Fruit fly (Drosophila melanogaster): ENCODE measurements around the gene CG43815.

Gene CG43815

DNA sequence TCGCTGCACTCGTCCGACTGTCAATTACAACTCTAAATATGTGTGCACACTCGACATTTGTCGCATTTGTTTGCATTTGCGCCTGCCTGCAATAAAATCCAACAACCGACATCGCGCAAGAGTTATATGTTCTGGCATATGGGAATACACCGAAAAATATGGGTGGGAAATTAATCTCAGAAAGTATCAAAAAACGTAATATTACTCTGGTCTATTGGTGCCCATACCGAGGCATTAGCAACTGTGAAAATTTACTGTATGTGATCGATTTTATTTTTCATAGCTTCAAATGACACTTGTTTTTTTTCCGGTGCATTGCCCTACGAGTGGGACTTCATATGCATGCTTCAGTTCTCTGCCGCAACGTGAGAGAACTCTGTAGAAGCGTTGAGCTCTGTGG, 2.1 kb upstream of the CG43815 start (continued):
- TF ChIP-seq Sox15 (GFP tag; optimal IDR thresholded peaks at IDR 0.05): peak; percentile 14
- peak; percentile 46 for TF ChIP-seq lz (GFP tag; optimal IDR thresholded peaks at IDR 0.05)
- no peak for TF ChIP-seq Eip75B (GFP tag; optimal IDR thresholded peaks at IDR 0.05)
- TF ChIP-seq spab (GFP tag; optimal IDR thresholded peaks at IDR 0.05): no peak
- TF ChIP-seq Sox14 (GFP tag; optimal IDR thresholded peaks at IDR 0.05): peak; percentile 56
- no peak for TF ChIP-seq Eip93F (GFP tag; optimal IDR thresholded peaks at IDR 0.05)
- no peak for TF ChIP-seq Met (GFP tag; optimal IDR thresholded peaks at IDR 0.05)
- TF ChIP-seq CG8119 (GFP tag; IDR thresholded peaks at IDR 0.05): peak; percentile 61; the same call in 2 of the 3 replicates
- TF ChIP-seq CG3919 (GFP tag; optimal IDR thresholded peaks at IDR 0.05): peak; percentile 67
- TF ChIP-seq eg (GFP tag; IDR thresholded peaks at IDR 0.05): peak; percentile 80
- peak; percentile 52 for TF ChIP-seq CG10631 (GFP tag; optimal IDR thresholded peaks at IDR 0.05)
- peak; percentile 39 for TF ChIP-seq fd59A (GFP tag; optimal IDR thresholded peaks at IDR 0.05)
- TF ChIP-seq CG11294 (GFP tag; IDR thresholded peaks at IDR 0.05): no peak
- peak; percentile 63 for TF ChIP-seq Hr39 (GFP tag; optimal IDR thresholded peaks at IDR 0.05)
- TF ChIP-seq CG3032 (tag; optimal IDR thresholded peaks at IDR 0.05): peak; percentile 31
- peak; percentile 34 for TF ChIP-seq esn (GFP tag; optimal IDR thresholded peaks at IDR 0.05)
- TF ChIP-seq salr (GFP tag; optimal IDR thresholded peaks at IDR 0.05): peak; percentile 8 to 36
- peak; percentile 40 for TF ChIP-seq CG7368 (GFP tag; optimal IDR thresholded peaks at IDR 0.05)
- peak; percentile 35 for TF ChIP-seq CG34406 (GFP tag; optimal IDR thresholded peaks at IDR 0.05)
- peak; percentile 68 for TF ChIP-seq OdsH (GFP tag; optimal IDR thresholded peaks at IDR 0.05)
- TF ChIP-seq CG8632 (GFP tag; optimal IDR thresholded peaks at IDR 0.05): peak; percentile 12
- peak; percentile 76; the same call in 1 of the 2 replicates for TF ChIP-seq Gug (GFP tag; IDR thresholded peaks at IDR 0.05)
- peak; percentile 48 for TF ChIP-seq fkh (GFP tag; optimal IDR thresholded peaks at IDR 0.05)
- TF ChIP-seq Lpt (GFP tag; optimal IDR thresholded peaks at IDR 0.05): peak; percentile 55
- no peak for TF ChIP-seq Hr38 (GFP tag; optimal IDR thresholded peaks at IDR 0.05)
- TF ChIP-seq Ets21C (GFP tag; optimal IDR thresholded peaks at IDR 0.05): peak; percentile 39
- peak; percentile 59 for TF ChIP-seq achi (GFP tag; optimal IDR thresholded peaks at IDR 0.05)
- TF ChIP-seq CG11762 (GFP tag; optimal IDR thresholded peaks at IDR 0.05; ENCODE audit: insufficient read depth): no peak
- TF ChIP-seq dac (GFP tag; optimal IDR thresholded peaks at IDR 0.05): no peak

DNA sequence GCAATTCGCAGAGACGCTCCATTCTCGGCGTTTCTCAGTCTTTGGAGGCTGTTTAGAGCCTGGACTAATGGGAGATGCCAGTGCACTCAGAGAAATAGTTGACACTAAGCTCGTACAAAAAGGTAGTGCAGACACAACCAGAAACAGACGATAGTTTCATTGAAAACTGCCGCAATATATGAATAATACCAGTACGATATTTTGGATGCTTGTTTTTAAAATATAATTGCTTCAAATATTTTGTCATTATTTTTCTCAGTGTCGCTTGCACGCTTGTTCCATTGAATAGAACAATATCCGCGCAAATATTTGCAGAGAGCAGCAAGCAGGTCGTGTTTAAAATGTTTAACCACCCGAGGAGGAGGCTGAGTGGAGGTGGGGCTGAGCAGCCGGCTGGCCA, 510 bp downstream of the CG43815 start:
- no peak for TF ChIP-seq CG4318 (GFP tag; optimal IDR thresholded peaks at IDR 0.05)
- TF ChIP-seq CG6854 (GFP tag; optimal IDR thresholded peaks at IDR 0.05): no peak
- peak; percentile 45 for TF ChIP-seq achi (GFP tag; optimal IDR thresholded peaks at IDR 0.05)
- TF ChIP-seq CG16779 (tag; optimal IDR thresholded peaks at IDR 0.05): no peak
- no peak for TF ChIP-seq ss (GFP tag; optimal IDR thresholded peaks at IDR 0.05)
- peak; percentile 20 for TF ChIP-seq CG10631 (GFP tag; optimal IDR thresholded peaks at IDR 0.05)
- TF ChIP-seq lz (GFP tag; optimal IDR thresholded peaks at IDR 0.05): no peak
- TF ChIP-seq fkh (GFP tag; optimal IDR thresholded peaks at IDR 0.05): no peak
- no peak for TF ChIP-seq CG8319 (GFP tag; optimal IDR thresholded peaks at IDR 0.05)
- peak; percentile 67 for TF ChIP-seq CG6163 (GFP tag; IDR thresholded peaks at IDR 0.05)
- peak; percentile 19 for TF ChIP-seq OdsH (GFP tag; optimal IDR thresholded peaks at IDR 0.05)
- TF ChIP-seq CG11902 (GFP tag; optimal IDR thresholded peaks at IDR 0.05): no peak
- peak; percentile 20 for TF ChIP-seq Sox14 (GFP tag; optimal IDR thresholded peaks at IDR 0.05)
- no peak for TF ChIP-seq CG6792 (GFP tag; optimal IDR thresholded peaks at IDR 0.05)
- TF ChIP-seq Met (GFP tag; optimal IDR thresholded peaks at IDR 0.05): peak; percentile 2
- TF ChIP-seq CG10669 (GFP tag; optimal IDR thresholded peaks at IDR 0.05): no peak
- TF ChIP-seq eg (GFP tag; IDR thresholded peaks at IDR 0.05): no peak
- TF ChIP-seq Hr38 (GFP tag; optimal IDR thresholded peaks at IDR 0.05): no peak
- no peak for TF ChIP-seq CG1621 (tag; optimal IDR thresholded peaks at IDR 0.05)
- TF ChIP-seq Hr39 (GFP tag; optimal IDR thresholded peaks at IDR 0.05): peak; percentile 22
- no peak for TF ChIP-seq CG11294 (GFP tag; IDR thresholded peaks at IDR 0.05)
- TF ChIP-seq esn (GFP tag; optimal IDR thresholded peaks at IDR 0.05): peak; percentile 10
- no peak for TF ChIP-seq Blimp-1 (GFP tag; optimal IDR thresholded peaks at IDR 0.05)
- TF ChIP-seq CG3032 (tag; optimal IDR thresholded peaks at IDR 0.05): no peak
- no peak for TF ChIP-seq CG6808 (GFP tag; optimal IDR thresholded peaks at IDR 0.05)
- peak; percentile 41; the same call in 1 of the 3 replicates for TF ChIP-seq CG8119 (GFP tag; IDR thresholded peaks at IDR 0.05)
- no peak for TF ChIP-seq CG11762 (GFP tag; optimal IDR thresholded peaks at IDR 0.05; ENCODE audit: insufficient read depth)
- TF ChIP-seq topi (GFP tag; optimal IDR thresholded peaks at IDR 0.05): peak; percentile 14
- TF ChIP-seq CG3919 (GFP tag; optimal IDR thresholded peaks at IDR 0.05): peak; percentile 32
- no peak for TF ChIP-seq vri (GFP tag; optimal IDR thresholded peaks at IDR 0.05)
- TF ChIP-seq Eip93F (GFP tag; optimal IDR thresholded peaks at IDR 0.05): no peak
- TF ChIP-seq Eip78C (GFP tag): peak; percentile 87
- TF ChIP-seq dsx (GFP tag; optimal IDR thresholded peaks at IDR 0.05; ENCODE audit: poor library complexity, severe bottlenecking): no peak
- TF ChIP-seq acj6 (GFP tag; optimal IDR thresholded peaks at IDR 0.05): peak; percentile 14
- TF ChIP-seq Sox102F (GFP tag; optimal IDR thresholded peaks at IDR 0.05): no peak
- TF ChIP-seq fd59A (GFP tag; optimal IDR thresholded peaks at IDR 0.05): no peak

Measured in whole organism, prepupa.